Fruit fly (Drosophila melanogaster): ENCODE results near the gene Zw10.

Zw10 gene

dm6 chrX:2617417-2617816, 13.4 kb downstream of the Zw10 start:
- TF ChIP-seq CG9705 (GFP tag; optimal IDR thresholded peaks at IDR 0.05): no peak
- TF ChIP-seq tai (GFP tag; optimal IDR thresholded peaks at IDR 0.05): no peak
- TF ChIP-seq sage (GFP tag; optimal IDR thresholded peaks at IDR 0.05): no peak
- TF ChIP-seq jim (GFP tag; optimal IDR thresholded peaks at IDR 0.05): no peak
- no peak for TF ChIP-seq woc (GFP tag; optimal IDR thresholded peaks at IDR 0.05)
- no peak for TF ChIP-seq GATAd (GFP tag; optimal IDR thresholded peaks at IDR 0.05)
- TF ChIP-seq Hr78 (GFP tag; optimal IDR thresholded peaks at IDR 0.05): no peak
- TF ChIP-seq psq (GFP tag; optimal IDR thresholded peaks at IDR 0.05): no peak
- TF ChIP-seq Vsx2 (GFP tag; optimal IDR thresholded peaks at IDR 0.05; ENCODE audit: partially characterized antibody): no peak
- no peak for TF ChIP-seq Hr83 (GFP tag; optimal IDR thresholded peaks at IDR 0.05; ENCODE audit: poor library complexity, severe bottlenecking)
- no peak for TF ChIP-seq dmrt93B (GFP tag; optimal IDR thresholded peaks at IDR 0.05)
- TF ChIP-seq Dfd (GFP tag; optimal IDR thresholded peaks at IDR 0.05): no peak
- TF ChIP-seq OdsH (GFP tag; optimal IDR thresholded peaks at IDR 0.05): no peak
- no peak for TF ChIP-seq Sp1 (GFP tag; optimal IDR thresholded peaks at IDR 0.05)
- TF ChIP-seq rgr (GFP tag; optimal IDR thresholded peaks at IDR 0.05): no peak
- TF ChIP-seq Dif (GFP tag; optimal IDR thresholded peaks at IDR 0.05; ENCODE audit: partially characterized antibody): no peak
- TF ChIP-seq CrebA (GFP tag; optimal IDR thresholded peaks at IDR 0.05; ENCODE audit: borderline replicate concordance): no peak
- TF ChIP-seq ey (GFP tag; optimal IDR thresholded peaks at IDR 0.05): no peak
- TF ChIP-seq fru (GFP tag; optimal IDR thresholded peaks at IDR 0.05): no peak

DNA sequence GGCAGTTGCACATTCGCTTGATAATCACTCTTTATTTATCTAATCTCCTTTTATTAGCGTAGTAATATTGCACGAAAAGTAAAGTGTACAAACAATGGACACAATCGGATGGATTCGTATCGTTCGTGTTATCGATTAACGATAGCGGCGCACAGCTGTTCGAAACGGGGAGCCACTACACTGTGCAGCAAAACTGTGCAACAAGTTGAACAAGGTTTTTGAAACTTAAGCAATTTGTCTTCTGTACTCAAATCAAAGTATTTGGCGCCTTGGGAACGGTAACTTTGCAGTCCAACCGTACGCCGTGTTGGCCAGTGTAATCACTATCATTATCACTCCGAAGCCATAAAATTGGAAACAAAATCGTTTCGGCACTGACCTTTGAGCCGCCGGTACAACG, 15.7 kb downstream of the Zw10 start, which contains the start of the genes Tsp3A and Seipin:
Gene Tsp3A, minus strand, starts transcription at position 88 of the 400 bp plus-strand sequence.
Gene Seipin, plus strand, starts transcription at position 149 of the 400 bp plus-strand sequence.
- TF ChIP-seq Rel (GFP tag; optimal IDR thresholded peaks at IDR 0.05) (peak; percentile 54), Rel (tag; optimal IDR thresholded peaks at IDR 0.05) (peak; percentile 96), Hnf4 (GFP tag; optimal IDR thresholded peaks at IDR 0.05) (no peak), HLH106 (tag; optimal IDR thresholded peaks at IDR 0.05) (peak; percentile 82), br (GFP tag; optimal IDR thresholded peaks at IDR 0.05) (peak; percentile 85), Hr83 (GFP tag; optimal IDR thresholded peaks at IDR 0.05; ENCODE audit: poor library complexity, severe bottlenecking) (peak; percentile 52), foxo (GFP tag; optimal IDR thresholded peaks at IDR 0.05) (peak; percentile 65 to 90), CG9705 (GFP tag; optimal IDR thresholded peaks at IDR 0.05) (peak; percentile 45), psq (GFP tag; optimal IDR thresholded peaks at IDR 0.05) (peak; percentile 77), CG32264 (GFP tag; optimal IDR thresholded peaks at IDR 0.05) (peak; percentile 62), woc (GFP tag; optimal IDR thresholded peaks at IDR 0.05) (no peak), OdsH (GFP tag; optimal IDR thresholded peaks at IDR 0.05) (peak; percentile 84), rgr (GFP tag; optimal IDR thresholded peaks at IDR 0.05) (peak; percentile 90), jim (GFP tag; optimal IDR thresholded peaks at IDR 0.05) (no peak), Sp1 (GFP tag; optimal IDR thresholded peaks at IDR 0.05) (peak; percentile 81), Dfd (GFP tag; optimal IDR thresholded peaks at IDR 0.05) (no peak), h (GFP tag; optimal IDR thresholded peaks at IDR 0.05) (peak; percentile 90), sv (GFP tag; optimal IDR thresholded peaks at IDR 0.05) (peak; percentile 62), Mio (GFP tag; optimal IDR thresholded peaks at IDR 0.05) (peak; percentile 70), fru (GFP tag; optimal IDR thresholded peaks at IDR 0.05) (peak; percentile 89), ey (GFP tag; optimal IDR thresholded peaks at IDR 0.05) (peak; percentile 86)

dm6 chrX:2624525-2625006, 20.6 kb downstream of the Zw10 start, which contains the start of the genes brv3 and Pi4KIIIalpha:
TSS of gene brv3 (minus strand) at chrX:2624575.
TSS of gene Pi4KIIIalpha (plus strand) at chrX:2624804.
- no peak for TF ChIP-seq Hr83 (GFP tag; optimal IDR thresholded peaks at IDR 0.05; ENCODE audit: poor library complexity, severe bottlenecking)
- no peak for TF ChIP-seq Rel (GFP tag; optimal IDR thresholded peaks at IDR 0.05)
- no peak for TF ChIP-seq Rel (tag; optimal IDR thresholded peaks at IDR 0.05)
- no peak for TF ChIP-seq pan (optimal IDR thresholded peaks at IDR 0.05)
- no peak for TF ChIP-seq sv (GFP tag; optimal IDR thresholded peaks at IDR 0.05)
- no peak for TF ChIP-seq Abd-B (GFP tag; optimal IDR thresholded peaks at IDR 0.05)

DNA sequence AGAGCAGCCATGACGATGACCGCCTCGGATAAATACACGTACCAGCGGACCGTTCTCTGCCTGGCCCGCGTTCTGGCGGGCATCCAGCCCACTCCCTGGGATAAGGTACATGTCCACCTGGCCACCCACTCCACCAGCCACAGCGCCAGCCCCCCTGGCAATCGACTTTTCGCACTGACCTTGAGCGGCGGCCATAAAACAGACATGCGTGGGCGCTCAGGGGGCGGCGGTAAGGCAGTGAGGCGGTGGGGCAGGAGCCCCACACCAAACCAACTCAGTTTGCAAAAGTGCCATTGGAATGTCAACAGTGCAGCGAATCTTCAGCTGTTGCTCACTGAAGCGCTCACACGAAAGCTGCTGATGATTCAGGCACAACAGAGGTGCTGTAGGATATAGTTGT, 21.0 kb downstream of the Zw10 start:
- TF ChIP-seq Hr78 (GFP tag; optimal IDR thresholded peaks at IDR 0.05): no peak
- TF ChIP-seq br (GFP tag; optimal IDR thresholded peaks at IDR 0.05): no peak
- TF ChIP-seq Jra (GFP tag; optimal IDR thresholded peaks at IDR 0.05): no peak
- no peak for TF ChIP-seq psq (GFP tag; optimal IDR thresholded peaks at IDR 0.05)
- TF ChIP-seq Sp1 (GFP tag; optimal IDR thresholded peaks at IDR 0.05): no peak
- no peak for TF ChIP-seq jim (GFP tag; optimal IDR thresholded peaks at IDR 0.05)
- TF ChIP-seq ey (GFP tag; optimal IDR thresholded peaks at IDR 0.05): no peak
- TF ChIP-seq Myc (optimal IDR thresholded peaks at IDR 0.05): no peak
- no peak for TF ChIP-seq pan (optimal IDR thresholded peaks at IDR 0.05)
- no peak for TF ChIP-seq sage (GFP tag; optimal IDR thresholded peaks at IDR 0.05)
- TF ChIP-seq CG9705 (GFP tag; optimal IDR thresholded peaks at IDR 0.05): no peak

Data from whole organism, wandering third instar larva.